Fruit fly (Drosophila melanogaster): Measurements from ENCODE around the gene Usp47.
A peak's percentile ranks its signal among the peaks of the same experiment; 100 is the strongest.

Usp47 gene

dm6 chr3L:5789663-5790062 is 36.9 kb downstream of the Usp47 start:
- no peak for TF ChIP-seq Jra (GFP tag; optimal IDR thresholded peaks at IDR 0.05)
- no peak for TF ChIP-seq Dif (GFP tag; optimal IDR thresholded peaks at IDR 0.05; ENCODE audit: partially characterized antibody)
- peak; percentile 30 for TF ChIP-seq fru (GFP tag; optimal IDR thresholded peaks at IDR 0.05)
- TF ChIP-seq N (GFP tag; optimal IDR thresholded peaks at IDR 0.05) = no peak
- TF ChIP-seq Abd-B (GFP tag; optimal IDR thresholded peaks at IDR 0.05) = no peak
- no peak for TF ChIP-seq jim (GFP tag; optimal IDR thresholded peaks at IDR 0.05)
- no peak for TF ChIP-seq rgr (GFP tag; optimal IDR thresholded peaks at IDR 0.05)
- TF ChIP-seq usp (GFP tag; optimal IDR thresholded peaks at IDR 0.05) = no peak
- TF ChIP-seq woc (GFP tag; optimal IDR thresholded peaks at IDR 0.05) = no peak
- TF ChIP-seq dl (GFP tag; optimal IDR thresholded peaks at IDR 0.05; ENCODE audit: insufficient read depth in 1 of 2, partially characterized antibody in 2 of 2) = no peak
- TF ChIP-seq psq (GFP tag; optimal IDR thresholded peaks at IDR 0.05) = no peak
- no peak for TF ChIP-seq Myc (optimal IDR thresholded peaks at IDR 0.05)
- TF ChIP-seq foxo (GFP tag; optimal IDR thresholded peaks at IDR 0.05) = peak in 1 of 2 experiments; percentile 6
- TF ChIP-seq Hnf4 (GFP tag; optimal IDR thresholded peaks at IDR 0.05) = no peak
- TF ChIP-seq Hr78 (GFP tag; optimal IDR thresholded peaks at IDR 0.05) = no peak
- TF ChIP-seq lola (GFP tag; optimal IDR thresholded peaks at IDR 0.05) = no peak
- peak; percentile 27 for TF ChIP-seq HLH106 (tag; optimal IDR thresholded peaks at IDR 0.05)
- TF ChIP-seq Rel (GFP tag; optimal IDR thresholded peaks at IDR 0.05) = no peak
- TF ChIP-seq Rel (tag; optimal IDR thresholded peaks at IDR 0.05) = no peak
- TF ChIP-seq Hr83 (GFP tag; optimal IDR thresholded peaks at IDR 0.05; ENCODE audit: poor library complexity, severe bottlenecking) = peak; percentile 31
- TF ChIP-seq Sp1 (GFP tag; optimal IDR thresholded peaks at IDR 0.05) = no peak
- TF ChIP-seq br (GFP tag; optimal IDR thresholded peaks at IDR 0.05) = no peak
- TF ChIP-seq Dfd (GFP tag; optimal IDR thresholded peaks at IDR 0.05) = no peak
- no peak for TF ChIP-seq pan (optimal IDR thresholded peaks at IDR 0.05)
- no peak for TF ChIP-seq Vsx2 (GFP tag; optimal IDR thresholded peaks at IDR 0.05; ENCODE audit: partially characterized antibody)
- no peak for TF ChIP-seq GATAd (GFP tag; optimal IDR thresholded peaks at IDR 0.05)
- no peak for TF ChIP-seq dmrt93B (GFP tag; optimal IDR thresholded peaks at IDR 0.05)
- TF ChIP-seq CG9705 (GFP tag; optimal IDR thresholded peaks at IDR 0.05) = peak; percentile 23
- no peak for TF ChIP-seq brk (GFP tag; optimal IDR thresholded peaks at IDR 0.05)
- TF ChIP-seq sv (GFP tag; optimal IDR thresholded peaks at IDR 0.05) = peak; percentile 6
- peak; percentile 32 for TF ChIP-seq OdsH (GFP tag; optimal IDR thresholded peaks at IDR 0.05)
- TF ChIP-seq ey (GFP tag; optimal IDR thresholded peaks at IDR 0.05) = peak; percentile 42
- no peak for TF ChIP-seq h (GFP tag; optimal IDR thresholded peaks at IDR 0.05)
- TF ChIP-seq CG32264 (GFP tag; optimal IDR thresholded peaks at IDR 0.05) = peak; percentile 40
- TF ChIP-seq sage (GFP tag; optimal IDR thresholded peaks at IDR 0.05) = peak; percentile 41
- TF ChIP-seq dsf (GFP tag; optimal IDR thresholded peaks at IDR 0.05; ENCODE audit: borderline replicate concordance) = peak; percentile 6

dm6 chr3L:5793967-5794366 is 41.2 kb downstream of the Usp47 start, which contains the start of gene Bre1:
Gene Bre1 (minus strand): TSS chr3L:5794192.
- TF ChIP-seq dmrt93B (GFP tag; optimal IDR thresholded peaks at IDR 0.05) = no peak
- TF ChIP-seq Hnf4 (GFP tag; optimal IDR thresholded peaks at IDR 0.05) = no peak
- no peak for TF ChIP-seq Rel (GFP tag; optimal IDR thresholded peaks at IDR 0.05)
- TF ChIP-seq Rel (tag; optimal IDR thresholded peaks at IDR 0.05) = no peak
- no peak for TF ChIP-seq HLH106 (tag; optimal IDR thresholded peaks at IDR 0.05)
- no peak for TF ChIP-seq lola (GFP tag; optimal IDR thresholded peaks at IDR 0.05)
- TF ChIP-seq foxo (GFP tag; optimal IDR thresholded peaks at IDR 0.05) = no peak
- no peak for TF ChIP-seq Abd-B (GFP tag; optimal IDR thresholded peaks at IDR 0.05)
- TF ChIP-seq Jra (GFP tag; optimal IDR thresholded peaks at IDR 0.05) = no peak
- no peak for TF ChIP-seq jim (GFP tag; optimal IDR thresholded peaks at IDR 0.05)
- no peak for TF ChIP-seq CG9705 (GFP tag; optimal IDR thresholded peaks at IDR 0.05)
- TF ChIP-seq sage (GFP tag; optimal IDR thresholded peaks at IDR 0.05) = no peak
- no peak for TF ChIP-seq dsf (GFP tag; optimal IDR thresholded peaks at IDR 0.05; ENCODE audit: borderline replicate concordance)
- TF ChIP-seq sv (GFP tag; optimal IDR thresholded peaks at IDR 0.05) = no peak
- no peak for TF ChIP-seq tai (GFP tag; optimal IDR thresholded peaks at IDR 0.05)
- no peak for TF ChIP-seq Mio (GFP tag; optimal IDR thresholded peaks at IDR 0.05)

dm6 chr3L:5796493-5796998 is 43.8 kb downstream of the Usp47 start, which contains the start of gene Tektin-C:
Gene Tektin-C (minus strand): TSS chr3L:5796543.
- TF ChIP-seq Rel (GFP tag; optimal IDR thresholded peaks at IDR 0.05) (no peak), Rel (tag; optimal IDR thresholded peaks at IDR 0.05) (no peak), psq (GFP tag; optimal IDR thresholded peaks at IDR 0.05) (no peak), HLH106 (tag; optimal IDR thresholded peaks at IDR 0.05) (no peak)
